Worm (Caenorhabditis elegans) whole organism, L1 larva: ENCODE data around the gene ttc-4.

Experiments used
- efl-3 ChIP-seq: fragments of 200-800 bp; sonication (Bioruptor generic); optimal IDR thresholded peaks from 2 replicates; lab custom pipeline; 2018; ENCODE audit warnings: mild to moderate bottlenecking, missing genetic modification characterization, missing compliant biosample characterization
- egl-27 ChIP-seq, 2 experiments: fragments of 150-350 bp in 1 of 2; sonication (generic microtip); optimal IDR thresholded peaks; 3 replicates each; lab custom pipeline; 2017 to 2018; ENCODE audit warnings: missing biosample characterization in 2 of 2, missing genetic modification characterization in 2 of 2, missing genetic modification reagents in 2 of 2
- grh-1 ChIP-seq: fragments of 200-800 bp; sonication (Bioruptor generic); IDR thresholded peaks from 2 replicates; pipeline ENCODE4 v1.3.6; 2022; ENCODE audit warnings: missing genetic modification reagents, missing genetic modification characterization, missing compliant biosample characterization
- nhr-237 ChIP-seq: fragments of 150-350 bp; optimal IDR thresholded peaks from 2 replicates; lab custom pipeline; 2014; ENCODE audit warnings: missing biosample characterization, missing genetic modification characterization
- nhr-90 ChIP-seq: sonication (generic microtip); optimal IDR thresholded peaks from 2 replicates; lab custom pipeline; 2016; ENCODE audit warnings: mild to moderate bottlenecking, missing genetic modification characterization, missing compliant biosample characterization; ENCODE audit not compliant: poor library complexity
- pqm-1 ChIP-seq: sonication (generic microtip); optimal IDR thresholded peaks from 3 replicates; lab custom pipeline; 2017; ENCODE audit warnings: missing biosample characterization, missing genetic modification characterization
- unc-86 ChIP-seq: sonication (generic microtip); optimal IDR thresholded peaks from 2 replicates; lab custom pipeline; 2016; ENCODE audit warnings: missing genetic modification characterization, missing compliant biosample characterization
- ztf-11 ChIP-seq, 2 experiments: sonication (generic microtip); optimal IDR thresholded peaks; 2 replicates each; lab custom pipeline; 2016 to 2017; ENCODE audit warnings: missing genetic modification characterization in 2 of 2, missing biosample characterization in 1 of 2, missing compliant biosample characterization in 1 of 2

ce11 chrII:5636826-5637225 lies 42.3 kb downstream of the ttc-4 start, which contains the start of gene F59E12.8:
- TF ChIP-seq egl-27 (tag; optimal IDR thresholded peaks at IDR 0.05; lab: Kevin White, UChicago) = no peak
- TF ChIP-seq efl-3 = no peak
- no peak for TF ChIP-seq unc-86 (tag; lab: Kevin White, UChicago)
- TF ChIP-seq nhr-237 = no peak
- TF ChIP-seq nhr-90 (tag; lab: Kevin White, UChicago) = no peak
- no peak for TF ChIP-seq ztf-11 (tag; optimal IDR thresholded peaks at IDR 0.05; lab: Kevin White, UChicago)
- no peak for TF ChIP-seq pqm-1 (tag; lab: Kevin White, UChicago)
- no peak for TF ChIP-seq grh-1 (GFP tag; lab: Robert Waterston, UW)
